Worm (Caenorhabditis elegans) whole organism, L1 larva: ENCODE data around the gene fbxc-25.

Source experiments
- alr-1 ChIP-seq: fragments of 200-800 bp; sonication (Bioruptor generic); optimal IDR thresholded peaks from 2 replicates; lab custom pipeline; 2018; ENCODE audit warnings: borderline replicate concordance, mild to moderate bottlenecking, missing genetic modification characterization, missing compliant biosample characterization
- ceh-90 ChIP-seq: sonication (generic microtip); optimal IDR thresholded peaks from 2 replicates; lab custom pipeline; 2016; ENCODE audit warnings: missing genetic modification characterization, missing compliant biosample characterization
- ces-1 ChIP-seq: fragments of 150-350 bp; optimal IDR thresholded peaks from 2 replicates; lab custom pipeline; 2014; ENCODE audit warnings: missing biosample characterization, missing genetic modification reagents, missing genetic modification characterization
- hpl-2 ChIP-seq: fragments of 150-350 bp; optimal IDR thresholded peaks from 2 replicates; lab custom pipeline; 2014; ENCODE audit warnings: missing biosample characterization, missing genetic modification reagents, missing genetic modification characterization
- lin-13 ChIP-seq: fragments of 150-350 bp; optimal IDR thresholded peaks from 2 replicates; lab custom pipeline; 2014; ENCODE audit warnings: missing biosample characterization, missing genetic modification reagents, missing genetic modification characterization

ce11 chrII:2253676-2254075, 42.4 kb downstream of the fbxc-25 start:
- no peak for TF ChIP-seq alr-1 (tag; lab: Kevin White, UChicago)
- no peak for TF ChIP-seq ceh-90 (tag; lab: Kevin White, UChicago)
- no peak for TF ChIP-seq ces-1 (GFP tag; lab: Kevin White, UChicago)
- no peak for TF ChIP-seq lin-13 (GFP tag; lab: Kevin White, UChicago)
- no peak for TF ChIP-seq hpl-2 (GFP tag; lab: Kevin White, UChicago)
